Worm (Caenorhabditis elegans) whole organism, midembryonic: ENCODE data around the gene C23G10.2.

Source experiments
- cog-1 ChIP-seq: sonication (generic microtip); optimal IDR thresholded peaks from 2 replicates; lab custom pipeline; 2016; ENCODE audit warnings: missing genetic modification characterization, missing compliant biosample characterization
- flt-1 ChIP-seq: fragments of 200-800 bp; sonication (Bioruptor generic); IDR thresholded peaks from 2 replicates; pipeline ENCODE4 v1.3.6; 2022; ENCODE audit warnings: missing genetic modification characterization, missing compliant biosample characterization
- tab-1 ChIP-seq: fragments of 200-800 bp; sonication (Bioruptor generic); IDR thresholded peaks from 2 replicates; pipeline ENCODE4 v1.3.6; 2022; ENCODE audit warnings: missing genetic modification characterization, missing compliant biosample characterization
- ztf-29 ChIP-seq: fragments of 200-800 bp; sonication (Bioruptor generic); IDR thresholded peaks from 2 replicates; pipeline ENCODE4 v1.3.6; 2022; ENCODE audit warnings: missing genetic modification reagents, missing genetic modification characterization, missing compliant biosample characterization

- TF ChIP-seq flt-1 (GFP tag; lab: Robert Waterston, UW) (no peak), tab-1 (GFP tag; lab: Robert Waterston, UW) (no peak), cog-1 (tag; lab: Kevin White, UChicago) (no peak), ztf-29 (GFP tag; lab: Robert Waterston, UW) (no peak)
Observed at ce11 chrIII:6170038-6170437, 37.8 kb upstream of the C23G10.2 start.
